Fruit fly (Drosophila melanogaster) whole organism, embryonic: Measurements from ENCODE around the gene Nup160.

Experiments used
- Adf1 ChIP-seq: fragments of 200-800 bp; sonication (Bioruptor generic); IDR thresholded peaks from 2 replicates; pipeline ENCODE4 v1.3.6; 2022; ENCODE audit warnings: missing biosample characterization, missing genetic modification characterization
- Awh ChIP-seq: fragments of 200-800 bp; sonication (Bioruptor generic); IDR thresholded peaks from 2 replicates; pipeline ENCODE4, ENCODE4 v1.3.6; 2022; ENCODE audit warnings: missing biosample characterization, missing genetic modification characterization
- BEAF-32 ChIP-seq: fragments of 200-800 bp; sonication (Bioruptor generic); optimal IDR thresholded peaks from 3 replicates; lab custom pipeline; 2017; ENCODE audit warnings: missing biosample characterization, missing genetic modification characterization, mild to moderate bottlenecking, moderate library complexity, missing genetic modification reagents
- CG10543 ChIP-seq: fragments of 200-800 bp; sonication (Bioruptor generic); optimal IDR thresholded peaks from 3 replicates; lab custom pipeline; 2017; ENCODE audit warnings: missing biosample characterization, mild to moderate bottlenecking, missing genetic modification characterization, moderate library complexity
- CG10565 ChIP-seq: fragments of 200-800 bp; sonication (Bioruptor generic); optimal IDR thresholded peaks from 3 replicates; lab custom pipeline; 2016; ENCODE audit warnings: missing biosample characterization, mild to moderate bottlenecking, missing genetic modification characterization
- CG11723 ChIP-seq: fragments of 200-800 bp; sonication (Bioruptor generic); optimal IDR thresholded peaks from 2 replicates; lab custom pipeline; 2017; ENCODE audit warnings: missing biosample characterization, mild to moderate bottlenecking, missing genetic modification characterization
- CG12236 ChIP-seq: fragments of 200-800 bp; sonication (Bioruptor generic); optimal IDR thresholded peaks from 2 replicates; lab custom pipeline; 2016; ENCODE audit warnings: missing biosample characterization, missing genetic modification characterization
- CG12659 ChIP-seq: fragments of 200-800 bp; sonication (Bioruptor generic); optimal IDR thresholded peaks from 3 replicates; lab custom pipeline; 2017; ENCODE audit warnings: mild to moderate bottlenecking, missing biosample characterization, missing genetic modification reagents, missing genetic modification characterization
- CG1647 ChIP-seq: fragments of 200-800 bp; sonication (Bioruptor generic); optimal IDR thresholded peaks from 3 replicates; lab custom pipeline; 2016; ENCODE audit warnings: missing biosample characterization, missing genetic modification characterization
- CG17802 ChIP-seq: fragments of 200-800 bp; sonication (Bioruptor generic); optimal IDR thresholded peaks from 2 replicates; lab custom pipeline; 2018; ENCODE audit warnings: missing biosample characterization, mild to moderate bottlenecking, missing genetic modification characterization, moderate library complexity
- CG30020 ChIP-seq: fragments of 200-800 bp; optimal IDR thresholded peaks from 2 replicates; lab custom pipeline; 2019; ENCODE audit warnings: missing biosample characterization, mild to moderate bottlenecking, missing genetic modification characterization, moderate library complexity
- CG3407 ChIP-seq: fragments of 200-800 bp; sonication (Bioruptor generic); optimal IDR thresholded peaks from 2 replicates; lab custom pipeline; 2018; ENCODE audit warnings: missing biosample characterization, mild to moderate bottlenecking, missing genetic modification characterization
- CG3838 ChIP-seq: fragments of 200-800 bp; sonication (Bioruptor generic); optimal IDR thresholded peaks from 3 replicates; lab custom pipeline; 2016; ENCODE audit warnings: missing biosample characterization, missing genetic modification characterization
- CG42726 ChIP-seq: fragments of 200-800 bp; sonication (Bioruptor generic); IDR thresholded peaks from 2 replicates; pipeline ENCODE4 v1.3.6; 2022; ENCODE audit warnings: missing biosample characterization, missing genetic modification characterization; ENCODE audit not compliant: partially characterized antibody
- CG4328 ChIP-seq: fragments of 200-800 bp; sonication (Bioruptor generic); optimal IDR thresholded peaks from 3 replicates; lab custom pipeline; 2017; ENCODE audit warnings: missing biosample characterization, missing genetic modification reagents, missing genetic modification characterization
- CG4424 ChIP-seq: fragments of 200-800 bp; sonication (Bioruptor generic); optimal IDR thresholded peaks from 3 replicates; lab custom pipeline; 2016; ENCODE audit warnings: missing biosample characterization, missing genetic modification characterization
- CG6254 ChIP-seq: fragments of 200-800 bp; sonication (Bioruptor generic); optimal IDR thresholded peaks from 3 replicates; lab custom pipeline; 2017; ENCODE audit warnings: mild to moderate bottlenecking, missing biosample characterization, missing genetic modification reagents, missing genetic modification characterization
- CG6683 ChIP-seq: fragments of 200-800 bp; sonication (Bioruptor generic); optimal IDR thresholded peaks from 2 replicates; lab custom pipeline; 2017; ENCODE audit warnings: missing biosample characterization, mild to moderate bottlenecking, missing genetic modification characterization, missing genetic modification reagents
- CG6813 ChIP-seq: fragments of 200-800 bp; sonication (Bioruptor generic); optimal IDR thresholded peaks from 2 replicates; lab custom pipeline; 2017; ENCODE audit warnings: missing biosample characterization, missing genetic modification characterization, mild to moderate bottlenecking, moderate library complexity, missing genetic modification reagents
- CG8944 ChIP-seq: fragments of 200-800 bp; sonication (Bioruptor generic); optimal IDR thresholded peaks from 3 replicates; lab custom pipeline; 2016; ENCODE audit warnings: missing biosample characterization, missing genetic modification characterization
- Dip3 ChIP-seq: fragments of 200-800 bp; sonication (Bioruptor generic); optimal IDR thresholded peaks from 3 replicates; lab custom pipeline; 2016; ENCODE audit warnings: missing biosample characterization, missing genetic modification characterization
- Mad ChIP-seq: fragments of 200-800 bp; sonication (Bioruptor generic); optimal IDR thresholded peaks from 2 replicates; lab custom pipeline; 2016; ENCODE audit warnings: missing biosample characterization, missing genetic modification characterization
- Optix ChIP-seq: fragments of 200-800 bp; sonication (Bioruptor generic); IDR thresholded peaks from 3 replicates; pipeline ENCODE4 v1.3.6; 2022; ENCODE audit warnings: missing biosample characterization, missing genetic modification characterization
- Ravus ChIP-seq: fragments of 200-800 bp; sonication (Bioruptor generic); IDR thresholded peaks from 2 replicates; pipeline ENCODE4 v1.3.6; 2022; ENCODE audit warnings: missing biosample characterization, missing genetic modification characterization
- Rfx ChIP-seq: fragments of 200-800 bp; sonication (Bioruptor generic); IDR thresholded peaks from 2 replicates; pipeline ENCODE4 v1.3.6; 2022; ENCODE audit warnings: missing biosample characterization, missing genetic modification characterization
- Spps ChIP-seq: fragments of 200-800 bp; sonication (Bioruptor generic); optimal IDR thresholded peaks from 2 replicates; lab custom pipeline; 2018; ENCODE audit warnings: missing biosample characterization, mild to moderate bottlenecking, missing genetic modification characterization
- Vsx1 ChIP-seq: fragments of 200-800 bp; sonication (Bioruptor generic); optimal IDR thresholded peaks from 2 replicates; lab custom pipeline; 2017; ENCODE audit warnings: missing biosample characterization, mild to moderate bottlenecking, missing genetic modification characterization, missing genetic modification reagents
- aop ChIP-seq: fragments of 200-800 bp; sonication (Bioruptor generic); IDR thresholded peaks from 2 replicates; pipeline ENCODE4 v1.3.6; 2022; ENCODE audit warnings: missing biosample characterization, missing genetic modification characterization
- bigmax ChIP-seq: fragments of 200-800 bp; sonication (Bioruptor generic); optimal IDR thresholded peaks from 2 replicates; lab custom pipeline; 2018; ENCODE audit warnings: missing biosample characterization, mild to moderate bottlenecking, missing genetic modification characterization
- cas ChIP-seq: fragments of 200-800 bp; sonication (Bioruptor generic); IDR thresholded peaks from 2 replicates; pipeline ENCODE4 v1.3.6; 2022; ENCODE audit warnings: missing biosample characterization, missing genetic modification characterization
- dysf ChIP-seq: fragments of 200-800 bp; sonication (Bioruptor generic); IDR thresholded peaks from 3 replicates; pipeline ENCODE4 v1.3.6; 2022; ENCODE audit warnings: missing biosample characterization, missing genetic modification characterization
- eve ChIP-seq, 2 experiments: fragments of >200 bp; optimal IDR thresholded peaks; 2 replicates each; lab custom pipeline; 2017; ENCODE audit warnings: missing biosample characterization in 2 of 2, missing genetic modification characterization in 2 of 2
- eyg ChIP-seq: fragments of 200-800 bp; sonication (Bioruptor generic); optimal IDR thresholded peaks from 3 replicates; lab custom pipeline; 2016; ENCODE audit warnings: missing biosample characterization, missing genetic modification characterization
- fru ChIP-seq: fragments of >200 bp; optimal IDR thresholded peaks from 2 replicates; lab custom pipeline; 2017
- ftz-f1 ChIP-seq: fragments of 200-800 bp; sonication (Bioruptor generic); optimal IDR thresholded peaks from 2 replicates; lab custom pipeline; 2016; ENCODE audit warnings: missing biosample characterization, missing genetic modification characterization
- gce ChIP-seq: fragments of 200-800 bp; sonication (Bioruptor generic); IDR thresholded peaks from 3 replicates; pipeline ENCODE4 v1.3.6; 2022; ENCODE audit warnings: missing biosample characterization, missing genetic modification characterization
- grn ChIP-seq: fragments of 200-800 bp; sonication (Bioruptor generic); optimal IDR thresholded peaks from 3 replicates; lab custom pipeline; 2017; ENCODE audit warnings: missing biosample characterization, missing genetic modification characterization
- gro ChIP-seq: fragments of 200-800 bp; sonication (Bioruptor generic); optimal IDR thresholded peaks from 2 replicates; lab custom pipeline; 2016; ENCODE audit warnings: missing biosample characterization, missing genetic modification characterization
- hb ChIP-seq: fragments of 200-800 bp; sonication (Bioruptor generic); IDR thresholded peaks from 3 replicates; pipeline ENCODE4 v1.3.6; 2022; ENCODE audit warnings: missing biosample characterization, missing genetic modification characterization; ENCODE audit not compliant: partially characterized antibody
- hbn ChIP-seq: fragments of 200-800 bp; sonication (Bioruptor generic); IDR thresholded peaks from 2 replicates; pipeline ENCODE4 v1.3.6; 2022; ENCODE audit warnings: missing biosample characterization, missing genetic modification characterization; ENCODE audit not compliant: partially characterized antibody
- insv ChIP-seq, 2 experiments: fragments of 200-800 bp; sonication (Bioruptor generic); optimal IDR thresholded peaks; 3 replicates each; lab custom pipeline; 2016 to 2018; ENCODE audit warnings: missing biosample characterization in 2 of 2, missing genetic modification characterization in 2 of 2
- jigr1 ChIP-seq: fragments of 200-800 bp; sonication (Bioruptor generic); IDR thresholded peaks from 3 replicates; pipeline ENCODE4 v1.3.6; 2022; ENCODE audit warnings: missing biosample characterization, missing genetic modification characterization
- klu ChIP-seq: fragments of 200-800 bp; sonication (Bioruptor generic); IDR thresholded peaks from 2 replicates; pipeline ENCODE4 v1.3.6; 2022; ENCODE audit warnings: missing biosample characterization, missing genetic modification characterization
- lmd ChIP-seq: fragments of 200-800 bp; sonication (Bioruptor generic); IDR thresholded peaks from 2 replicates; pipeline ENCODE4 v1.3.6; 2022; ENCODE audit warnings: missing biosample characterization, missing genetic modification characterization
- phol ChIP-seq: fragments of 200-800 bp; sonication (Bioruptor generic); optimal IDR thresholded peaks from 3 replicates; lab custom pipeline; 2018; ENCODE audit warnings: missing biosample characterization, mild to moderate bottlenecking, missing genetic modification characterization, moderate library complexity
- sna ChIP-seq: fragments of 200-800 bp; sonication (Bioruptor generic); IDR thresholded peaks from 2 replicates; pipeline ENCODE4 v1.3.6; 2022; ENCODE audit warnings: missing biosample characterization, missing genetic modification characterization; ENCODE audit not compliant: partially characterized antibody
- tna ChIP-seq: fragments of 200-800 bp; sonication (Bioruptor generic); IDR thresholded peaks from 2 replicates; pipeline ENCODE4 v1.3.6; 2022; ENCODE audit warnings: missing biosample characterization, missing genetic modification characterization; ENCODE audit not compliant: partially characterized antibody
- trem ChIP-seq: fragments of 200-800 bp; optimal IDR thresholded peaks from 3 replicates; lab custom pipeline; 2019; ENCODE audit warnings: missing biosample characterization, mild to moderate bottlenecking, missing genetic modification characterization, moderate library complexity
- trh ChIP-seq: fragments of 200-800 bp; sonication (Bioruptor generic); optimal IDR thresholded peaks from 2 replicates; lab custom pipeline; 2016; ENCODE audit warnings: missing biosample characterization, missing genetic modification characterization
- wek ChIP-seq: fragments of 200-800 bp; sonication (Bioruptor generic); optimal IDR thresholded peaks from 3 replicates; lab custom pipeline; 2018; ENCODE audit warnings: missing biosample characterization, mild to moderate bottlenecking, missing genetic modification characterization, moderate library complexity
- zf30C ChIP-seq: fragments of 200-800 bp; sonication (Bioruptor generic); optimal IDR thresholded peaks from 3 replicates; lab custom pipeline; 2018; ENCODE audit warnings: missing biosample characterization, mild to moderate bottlenecking, missing genetic modification characterization

The Nup160 gene

dm6 chr2L:11106562-11106962, 17.0 kb upstream of the Nup160 start, which contains the start of gene Reps (continued):
- TF ChIP-seq ftz-f1 (GFP tag; lab: Kevin White, UChicago): peak; percentile 84
- TF ChIP-seq CG6254: peak; percentile 96
- TF ChIP-seq CG6813 (GFP tag; lab: Kevin White, UChicago): peak; percentile 97
- peak; percentile 68; the same call in 2 of the 3 replicates for TF ChIP-seq hb
- TF ChIP-seq CG1647: peak; percentile 98
- TF ChIP-seq lmd (GFP tag; lab: Robert Waterston, UW): peak; percentile 99
- TF ChIP-seq tna: no peak
- peak; percentile 95 for TF ChIP-seq CG6683 (GFP tag; lab: Kevin White, UChicago)
- TF ChIP-seq bigmax (GFP tag; lab: Kevin White, UChicago): peak; percentile 62
- TF ChIP-seq Spps: peak; percentile 98
- peak; percentile 97 for TF ChIP-seq gro (GFP tag; lab: Kevin White, UChicago)
- TF ChIP-seq CG4328 (GFP tag; lab: Kevin White, UChicago): peak; percentile 95
- TF ChIP-seq hbn (GFP tag; lab: Robert Waterston, UW): peak; percentile 56; the same call in 1 of the 2 replicates
- TF ChIP-seq trh (GFP tag; lab: Kevin White, UChicago): peak; percentile 98
- peak; percentile 75 for TF ChIP-seq BEAF-32 (GFP tag; lab: Kevin White, UChicago)
- TF ChIP-seq Dip3 (GFP tag; lab: Kevin White, UChicago): peak; percentile 98
- TF ChIP-seq CG17802 (tag; lab: Kevin White, UChicago): peak; percentile 91
- TF ChIP-seq CG12236 (GFP tag; lab: Kevin White, UChicago): peak; percentile 92
- TF ChIP-seq CG3838 (GFP tag; lab: Kevin White, UChicago): peak; percentile 97
- peak; percentile 99 for TF ChIP-seq klu (GFP tag; lab: Robert Waterston, UW)
- TF ChIP-seq Vsx1 (GFP tag; lab: Kevin White, UChicago): no peak
- peak; percentile 98 for TF ChIP-seq cas (GFP tag; lab: Robert Waterston, UW)
- TF ChIP-seq CG3407 (GFP tag; lab: Kevin White, UChicago): peak; percentile 96
- peak; percentile 99 for TF ChIP-seq Awh (GFP tag; lab: Robert Waterston, UW)
- peak; percentile 97 for TF ChIP-seq trem
- TF ChIP-seq zf30C: no peak
- TF ChIP-seq jigr1: peak; percentile 98
- peak; percentile 96 for TF ChIP-seq CG10543 (GFP tag; lab: Kevin White, UChicago)
- peak; percentile 99 for TF ChIP-seq dysf (GFP tag; lab: Robert Waterston, UW)
- TF ChIP-seq grn (GFP tag; lab: Kevin White, UChicago): peak; percentile 91
- TF ChIP-seq CG30020 (tag; lab: Kevin White, UChicago): peak; percentile 90
- TF ChIP-seq CG12659 (GFP tag; lab: Kevin White, UChicago): peak; percentile 99
- TF ChIP-seq Rfx (GFP tag; lab: Robert Waterston, UW): peak; percentile 99
- peak; percentile 95 for TF ChIP-seq CG10565 (GFP tag; lab: Kevin White, UChicago)
- TF ChIP-seq eve (GFP tag; optimal IDR thresholded peaks at IDR 0.05; lab: Kevin White, UChicago): peak in 1 of 2 experiments; percentile 93
- peak; percentile 99 for TF ChIP-seq phol (tag; lab: Kevin White, UChicago)
- TF ChIP-seq CG42726 (GFP tag; lab: Robert Waterston, UW): peak; percentile 69; the same call in 1 of the 2 replicates
- TF ChIP-seq Mad (GFP tag; lab: Kevin White, UChicago): peak; percentile 98
- TF ChIP-seq eyg: peak; percentile 92
- peak; percentile 86 for TF ChIP-seq Adf1 (GFP tag; lab: Robert Waterston, UW)
- TF ChIP-seq CG4424 (GFP tag; lab: Kevin White, UChicago): peak; percentile 99
- TF ChIP-seq CG11723 (GFP tag; lab: Kevin White, UChicago): peak; percentile 97
- peak; percentile 99 for TF ChIP-seq Optix (GFP tag; lab: Robert Waterston, UW)
- peak; percentile 74; the same call in 1 of the 2 replicates for TF ChIP-seq sna (GFP tag; lab: Robert Waterston, UW)
- peak; percentile 91 for TF ChIP-seq aop (GFP tag; lab: Robert Waterston, UW)
- peak; percentile 97 for TF ChIP-seq Ravus
- TF ChIP-seq wek (GFP tag; lab: Kevin White, UChicago): peak; percentile 88
- TF ChIP-seq insv (GFP tag; optimal IDR thresholded peaks at IDR 0.05; lab: Kevin White, UChicago): peak; percentile 29 to 78
- TF ChIP-seq fru: no peak
- peak; percentile 97 for TF ChIP-seq CG8944 (GFP tag; lab: Kevin White, UChicago)
- TF ChIP-seq gce (GFP tag; lab: Robert Waterston, UW): peak; percentile 97
